Worm (Caenorhabditis elegans) whole organism, L4/young adult: ENCODE measurements around the gene zig-2.

Experiments used
- W03F9.2 ChIP-seq: fragments of 150-350 bp; optimal IDR thresholded peaks from 2 replicates; lab custom pipeline; 2014; ENCODE audit warnings: missing biosample characterization, missing genetic modification characterization
- dao-5 ChIP-seq: sonication (generic microtip); optimal IDR thresholded peaks from 2 replicates; lab custom pipeline; 2016; ENCODE audit warnings: missing genotype, missing genetic modification characterization, moderate library complexity, missing compliant biosample characterization
- him-1 ChIP-seq: sonication (generic microtip); optimal IDR thresholded peaks from 2 replicates; lab custom pipeline; 2016; ENCODE audit warnings: missing genotype, missing genetic modification reagents, missing genetic modification characterization, missing compliant biosample characterization

ce11 chrX:12304231-12304630, 37.0 kb downstream of the zig-2 start:
- TF ChIP-seq him-1 (tag; lab: Kevin White, UChicago) (no peak), dao-5 (tag; lab: Kevin White, UChicago) (no peak), W03F9.2 (tag; lab: Kevin White, UChicago) (no peak)
